Fruit fly (Drosophila melanogaster): ENCODE measurements around the gene Smyd5.

The Smyd5 gene

dm6 chr3R:21224230-21224629, 5.6 kb upstream of the Smyd5 start (continued):
- no peak for TF ChIP-seq CG32772 (GFP tag; IDR thresholded peaks at IDR 0.05)
- TF ChIP-seq luna (GFP tag; optimal IDR thresholded peaks at IDR 0.05): no peak
- no peak for TF ChIP-seq zf30C (GFP tag; optimal IDR thresholded peaks at IDR 0.05)
- no peak for TF ChIP-seq cato (GFP tag; optimal IDR thresholded peaks at IDR 0.05; ENCODE audit: borderline replicate concordance)
- no peak for TF ChIP-seq run (tag; optimal IDR thresholded peaks at IDR 0.05)
- peak; percentile 26 for TF ChIP-seq CG13424 (tag; optimal IDR thresholded peaks at IDR 0.05)
- no peak for TF ChIP-seq toy (GFP tag; IDR thresholded peaks at IDR 0.05)
- no peak for TF ChIP-seq Dll (GFP tag; IDR thresholded peaks at IDR 0.05; ENCODE audit: partially characterized antibody)
- no peak for TF ChIP-seq CG15011 (GFP tag; optimal IDR thresholded peaks at IDR 0.05)
- no peak for TF ChIP-seq CG4854 (GFP tag; optimal IDR thresholded peaks at IDR 0.05)
- TF ChIP-seq CG10431 (GFP tag; optimal IDR thresholded peaks at IDR 0.05): no peak
- no peak for TF ChIP-seq slp2 (GFP tag; optimal IDR thresholded peaks at IDR 0.05)
- TF ChIP-seq z (GFP tag; IDR thresholded peaks at IDR 0.05): no peak
- no peak for TF ChIP-seq CG17829 (tag; optimal IDR thresholded peaks at IDR 0.05)
- TF ChIP-seq fu2 (GFP tag; optimal IDR thresholded peaks at IDR 0.05): no peak
- no peak for TF ChIP-seq Usf (GFP tag; optimal IDR thresholded peaks at IDR 0.05)
- TF ChIP-seq Max (GFP tag; optimal IDR thresholded peaks at IDR 0.05): no peak
- TF ChIP-seq CG1647 (GFP tag; optimal IDR thresholded peaks at IDR 0.05): no peak
- no peak for TF ChIP-seq CG7357 (GFP tag; IDR thresholded peaks at IDR 0.05)
- peak; percentile 87 for TF ChIP-seq cg (GFP tag; optimal IDR thresholded peaks at IDR 0.05)
- no peak for TF ChIP-seq CG2116 (GFP tag; optimal IDR thresholded peaks at IDR 0.05)
- no peak for TF ChIP-seq CG8478 (optimal IDR thresholded peaks at IDR 0.05)
- no peak for TF ChIP-seq otp (GFP tag; IDR thresholded peaks at IDR 0.05)
- no peak for TF ChIP-seq Opbp (GFP tag; IDR thresholded peaks at IDR 0.05; ENCODE audit: partially characterized antibody)
- no peak for TF ChIP-seq pfk (GFP tag; optimal IDR thresholded peaks at IDR 0.05)
- no peak for TF ChIP-seq PHDP (tag; optimal IDR thresholded peaks at IDR 0.05)
- no peak for TF ChIP-seq Pdp1 (GFP tag; optimal IDR thresholded peaks at IDR 0.05)
- 0 out of 2 replicates have a peak, but pooled peaks have one; percentile 41 for TF ChIP-seq crol (GFP tag; IDR thresholded peaks at IDR 0.05)
- no peak for TF ChIP-seq NK7.1 (GFP tag; optimal IDR thresholded peaks at IDR 0.05)
- no peak for TF ChIP-seq CG4820 (GFP tag; optimal IDR thresholded peaks at IDR 0.05)
- no peak for TF ChIP-seq p53 (GFP tag; optimal IDR thresholded peaks at IDR 0.05)
- no peak for TF ChIP-seq CG4328 (GFP tag; optimal IDR thresholded peaks at IDR 0.05)
- TF ChIP-seq CG8765 (GFP tag; IDR thresholded peaks at IDR 0.05): no peak
- TF ChIP-seq HLHmδ (GFP tag; optimal IDR thresholded peaks at IDR 0.05): no peak
- no peak for TF ChIP-seq wek (GFP tag; optimal IDR thresholded peaks at IDR 0.05)
- TF ChIP-seq CG14710 (tag; optimal IDR thresholded peaks at IDR 0.05): no peak
- TF ChIP-seq sug (tag; optimal IDR thresholded peaks at IDR 0.05): no peak
- no peak for TF ChIP-seq CG17912 (GFP tag; optimal IDR thresholded peaks at IDR 0.05)
- peak; percentile 67 for TF ChIP-seq Rfx (GFP tag; IDR thresholded peaks at IDR 0.05)
- peak; percentile 47; the same call in 1 of the 2 replicates for TF ChIP-seq Xrp1 (GFP tag; IDR thresholded peaks at IDR 0.05)
- no peak for TF ChIP-seq fd64A (GFP tag; optimal IDR thresholded peaks at IDR 0.05)
- no peak for TF ChIP-seq aop (GFP tag; IDR thresholded peaks at IDR 0.05)
- no peak for TF ChIP-seq Spps (tag; optimal IDR thresholded peaks at IDR 0.05)
- no peak for TF ChIP-seq zfh2 (GFP tag; optimal IDR thresholded peaks at IDR 0.05)
- peak; percentile 42 for TF ChIP-seq D19A (tag; optimal IDR thresholded peaks at IDR 0.05)
- no peak for TF ChIP-seq dimm (GFP tag; IDR thresholded peaks at IDR 0.05)
- no peak for TF ChIP-seq stwl (tag; optimal IDR thresholded peaks at IDR 0.05)
- no peak for TF ChIP-seq CG18599 (GFP tag; optimal IDR thresholded peaks at IDR 0.05)
- TF ChIP-seq shn (GFP tag; optimal IDR thresholded peaks at IDR 0.05): no peak
- TF ChIP-seq CG6813 (GFP tag; optimal IDR thresholded peaks at IDR 0.05): peak; percentile 34
- TF ChIP-seq chinmo (GFP tag; IDR thresholded peaks at IDR 0.05; ENCODE audit: partially characterized antibody): peak; percentile 53; the same call in 1 of the 4 replicates
- no peak for TF ChIP-seq knrl (GFP tag; IDR thresholded peaks at IDR 0.05; ENCODE audit: partially characterized antibody)
